Worm (Caenorhabditis elegans) whole organism, late embryonic: ENCODE data around the gene acox-1.5.

Experiments used
- C08G9.2 ChIP-seq: sonication (generic microtip); optimal IDR thresholded peaks from 2 replicates; lab custom pipeline; 2016; ENCODE audit warnings: mild to moderate bottlenecking, missing genetic modification characterization, moderate library complexity, missing compliant biosample characterization
- F13H6.1 ChIP-seq: sonication (generic microtip); optimal IDR thresholded peaks from 2 replicates; lab custom pipeline; 2016; ENCODE audit warnings: missing genetic modification characterization, missing compliant biosample characterization
- K09A11.1 ChIP-seq: sonication (generic microtip); optimal IDR thresholded peaks from 2 replicates; lab custom pipeline; 2017; ENCODE audit warnings: antibody characterized with exemption, mild to moderate bottlenecking, missing genetic modification characterization, missing compliant biosample characterization; ENCODE audit not compliant: insufficient read depth
- Y22D7AL.16 ChIP-seq: sonication (generic microtip); optimal IDR thresholded peaks from 2 replicates; lab custom pipeline; 2016; ENCODE audit warnings: missing genetic modification characterization, missing compliant biosample characterization
- ahr-1 ChIP-seq: sonication (generic microtip); optimal IDR thresholded peaks from 2 replicates; lab custom pipeline; 2016; ENCODE audit warnings: missing genetic modification characterization, missing compliant biosample characterization
- ama-1 ChIP-seq: fragments of 150-350 bp; optimal IDR thresholded peaks from 2 replicates; lab custom pipeline; 2014
- ceh-18 ChIP-seq: sonication (generic microtip); optimal IDR thresholded peaks from 2 replicates; lab custom pipeline; 2016; ENCODE audit warnings: missing genetic modification characterization, missing compliant biosample characterization
- ceh-19 ChIP-seq: fragments of 200-800 bp; sonication (Bioruptor generic); optimal IDR thresholded peaks from 2 replicates; lab custom pipeline; 2018; ENCODE audit warnings: mild to moderate bottlenecking, missing genetic modification characterization, missing compliant biosample characterization
- ceh-2 ChIP-seq: sonication (generic microtip); optimal IDR thresholded peaks from 2 replicates; lab custom pipeline; 2016; ENCODE audit warnings: missing genotype, missing genetic modification characterization, missing compliant biosample characterization
- ceh-22 ChIP-seq: sonication (generic microtip); optimal IDR thresholded peaks from 2 replicates; lab custom pipeline; 2017; ENCODE audit warnings: missing biosample characterization, missing genetic modification characterization
- ceh-24 ChIP-seq: sonication (generic microtip); optimal IDR thresholded peaks from 2 replicates; lab custom pipeline; 2016; ENCODE audit warnings: mild to moderate bottlenecking, missing genetic modification characterization, missing compliant biosample characterization
- ceh-30 ChIP-seq: fragments of 150-350 bp; optimal IDR thresholded peaks from 2 replicates; lab custom pipeline; 2014; ENCODE audit warnings: missing biosample characterization, missing genetic modification characterization
- ceh-31 ChIP-seq: sonication (generic microtip); optimal IDR thresholded peaks from 2 replicates; lab custom pipeline; 2016; ENCODE audit warnings: missing genetic modification characterization, missing compliant biosample characterization
- ceh-34 ChIP-seq: sonication (generic microtip); optimal IDR thresholded peaks from 2 replicates; lab custom pipeline; 2016; ENCODE audit warnings: mild to moderate bottlenecking, missing genetic modification characterization, missing compliant biosample characterization
- ceh-45 ChIP-seq: fragments of 200-800 bp; sonication (Bioruptor generic); IDR thresholded peaks from 2 replicates; pipeline ENCODE4 v1.3.6; 2022; ENCODE audit warnings: missing genetic modification reagents, missing genetic modification characterization, missing compliant biosample characterization
- ceh-48 ChIP-seq: sonication (generic microtip); optimal IDR thresholded peaks from 2 replicates; lab custom pipeline; 2016; ENCODE audit warnings: missing genetic modification characterization, inconsistent platforms, missing compliant biosample characterization
- ceh-6 ChIP-seq: fragments of 200-800 bp; sonication (Bioruptor generic); optimal IDR thresholded peaks from 2 replicates; lab custom pipeline; 2018; ENCODE audit warnings: mild to moderate bottlenecking, missing genetic modification characterization, missing compliant biosample characterization
- ceh-9 ChIP-seq: sonication (generic microtip); optimal IDR thresholded peaks from 2 replicates; lab custom pipeline; 2016; ENCODE audit warnings: mild to moderate bottlenecking, missing genetic modification characterization, inconsistent platforms, missing compliant biosample characterization
- che-1 ChIP-seq: sonication (generic microtip); optimal IDR thresholded peaks from 2 replicates; lab custom pipeline; 2016; ENCODE audit warnings: mild to moderate bottlenecking, missing genetic modification characterization, missing compliant biosample characterization
- dmd-4 ChIP-seq: sonication (generic microtip); optimal IDR thresholded peaks from 2 replicates; lab custom pipeline; 2016; ENCODE audit warnings: borderline replicate concordance, missing genetic modification characterization, missing compliant biosample characterization
- elt-2 ChIP-seq: sonication (generic microtip); optimal IDR thresholded peaks from 2 replicates; lab custom pipeline; 2016; ENCODE audit warnings: missing genetic modification reagents, missing genetic modification characterization, missing compliant biosample characterization
- ets-4 ChIP-seq: sonication (generic microtip); optimal IDR thresholded peaks from 2 replicates; lab custom pipeline; 2016; ENCODE audit warnings: missing genetic modification characterization, missing compliant biosample characterization
- eyg-1 ChIP-seq: sonication (generic microtip); optimal IDR thresholded peaks from 2 replicates; lab custom pipeline; 2016; ENCODE audit warnings: missing genotype, missing genetic modification characterization, missing compliant biosample characterization
- fax-1 ChIP-seq: sonication (generic microtip); optimal IDR thresholded peaks from 2 replicates; lab custom pipeline; 2016; ENCODE audit warnings: missing genotype, missing genetic modification characterization, missing compliant biosample characterization
- hlh-13 ChIP-seq: fragments of 200-800 bp; sonication (Bioruptor generic); optimal IDR thresholded peaks from 2 replicates; lab custom pipeline; 2018; ENCODE audit warnings: mild to moderate bottlenecking, missing genetic modification characterization, missing compliant biosample characterization
- hlh-6 ChIP-seq: sonication (generic microtip); optimal IDR thresholded peaks from 2 replicates; lab custom pipeline; 2016; ENCODE audit warnings: missing genotype, missing genetic modification characterization, missing compliant biosample characterization
- lim-6 ChIP-seq: sonication (generic microtip); optimal IDR thresholded peaks from 2 replicates; lab custom pipeline; 2016; ENCODE audit warnings: missing genetic modification characterization, missing compliant biosample characterization
- nhr-11 ChIP-seq: fragments of 150-350 bp; optimal IDR thresholded peaks from 2 replicates; lab custom pipeline; 2014; ENCODE audit warnings: missing biosample characterization, missing genetic modification characterization
- npax-4 ChIP-seq: sonication (generic microtip); optimal IDR thresholded peaks from 2 replicates; lab custom pipeline; 2016; ENCODE audit warnings: missing genetic modification characterization, missing compliant biosample characterization
- pag-3 ChIP-seq: sonication (generic microtip); optimal IDR thresholded peaks from 2 replicates; lab custom pipeline; 2016; ENCODE audit warnings: missing compliant biosample characterization, missing genetic modification characterization, borderline replicate concordance
- pat-9 ChIP-seq: fragments of 200-800 bp; sonication (Bioruptor generic); optimal IDR thresholded peaks from 2 replicates; lab custom pipeline; 2018; ENCODE audit warnings: mild to moderate bottlenecking, missing genetic modification characterization, moderate library complexity, missing compliant biosample characterization
- pax-1 ChIP-seq: fragments of 150-350 bp; optimal IDR thresholded peaks from 2 replicates; lab custom pipeline; 2014; ENCODE audit warnings: missing biosample characterization, missing genetic modification characterization
- pha-4 ChIP-seq: fragments of 150-350 bp; optimal IDR thresholded peaks from 2 replicates; lab custom pipeline; 2018; ENCODE audit warnings: missing biosample characterization, missing genetic modification reagents, missing genetic modification characterization
- pqm-1 ChIP-seq: sonication (generic microtip); optimal IDR thresholded peaks from 2 replicates; lab custom pipeline; 2016; ENCODE audit warnings: missing genetic modification characterization, missing compliant biosample characterization
- ref-2 ChIP-seq: sonication (generic microtip); optimal IDR thresholded peaks from 2 replicates; lab custom pipeline; 2016; ENCODE audit warnings: missing genetic modification characterization, missing compliant biosample characterization
- rnt-1 ChIP-seq: sonication (generic microtip); optimal IDR thresholded peaks from 2 replicates; lab custom pipeline; 2016; ENCODE audit warnings: missing genetic modification characterization, missing compliant biosample characterization
- sox-2 ChIP-seq: fragments of 200-800 bp; sonication (Bioruptor generic); IDR thresholded peaks from 2 replicates; pipeline ENCODE4 v1.3.6; 2022; ENCODE audit warnings: missing genetic modification reagents, missing genetic modification characterization, missing compliant biosample characterization
- tbx-7 ChIP-seq: sonication (generic microtip); optimal IDR thresholded peaks from 2 replicates; lab custom pipeline; 2016; ENCODE audit warnings: missing genotype, missing genetic modification characterization, missing compliant biosample characterization
- ttx-3 ChIP-seq: sonication (generic microtip); optimal IDR thresholded peaks from 2 replicates; lab custom pipeline; 2016; ENCODE audit warnings: missing genetic modification reagents, missing genetic modification characterization, missing compliant biosample characterization
- unc-55 ChIP-seq: sonication (generic microtip); optimal IDR thresholded peaks from 2 replicates; lab custom pipeline; 2017; ENCODE audit warnings: missing biosample characterization, missing genetic modification reagents, missing genetic modification characterization
- zip-5 ChIP-seq: sonication (generic microtip); optimal IDR thresholded peaks from 2 replicates; lab custom pipeline; 2016; ENCODE audit warnings: missing genetic modification characterization, missing compliant biosample characterization

acox-1.5 gene

DNA sequence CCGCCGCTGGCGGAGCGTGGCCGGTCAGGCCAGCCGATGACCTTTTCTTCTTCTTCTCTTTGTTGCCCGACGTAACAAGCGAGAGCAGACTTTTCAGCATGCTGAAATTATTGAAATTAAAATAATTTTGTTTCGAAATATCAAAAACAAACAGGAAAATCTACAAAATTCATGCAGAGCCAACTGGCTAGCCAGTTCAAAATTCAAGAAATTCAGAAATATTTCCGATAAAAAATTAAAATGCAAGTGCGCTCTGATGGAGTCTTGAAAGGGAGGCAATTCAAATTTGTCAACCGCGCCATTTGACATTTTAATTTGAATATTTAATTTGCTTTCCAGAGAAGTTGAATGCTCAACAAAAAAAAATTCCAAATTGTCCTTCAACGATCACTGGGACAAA lies 8.7 kb upstream of the acox-1.5 start, which contains the start of gene F58A4.2:
TSS of gene F58A4.2 (minus strand) at position 101 of the 400 bp plus-strand sequence.
- TF ChIP-seq npax-4 (tag; lab: Kevin White, UChicago): no peak
- no peak for TF ChIP-seq F13H6.1
- no peak for TF ChIP-seq ahr-1 (tag; lab: Kevin White, UChicago)
- TF ChIP-seq pag-3 (tag; lab: Kevin White, UChicago): no peak
- no peak for TF ChIP-seq ceh-6 (GFP tag; lab: Kevin White, UChicago)
- TF ChIP-seq unc-55 (GFP tag; lab: Kevin White, UChicago): no peak
- no peak for TF ChIP-seq ceh-9 (tag; lab: Kevin White, UChicago)

DNA sequence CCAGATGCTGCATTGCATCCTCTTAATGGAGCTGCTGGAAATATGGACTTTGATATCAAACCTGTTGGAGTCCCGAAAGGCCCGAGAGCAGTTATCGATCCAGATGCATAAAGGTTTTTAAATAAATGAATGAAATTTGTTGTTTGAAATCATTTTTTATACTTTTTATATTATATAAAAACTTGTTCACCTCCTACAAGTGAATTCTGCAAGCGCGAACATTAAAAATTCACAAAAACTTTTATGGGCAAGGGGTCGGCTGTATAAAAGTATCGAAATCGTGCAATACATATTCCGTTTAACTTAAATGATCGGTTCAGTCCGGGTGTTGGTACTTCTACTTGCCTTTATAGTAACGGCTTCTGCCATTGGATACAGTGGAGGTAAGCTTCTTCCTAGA lies 6.2 kb upstream of the acox-1.5 start, which contains the start of gene F58A4.1:
TSS of gene F58A4.1 (plus strand) at position 301 of the 400 bp plus-strand sequence.
- TF ChIP-seq ets-4 (tag; lab: Kevin White, UChicago): no peak
- TF ChIP-seq C08G9.2 (tag; lab: Kevin White, UChicago): no peak
- TF ChIP-seq pat-9: no peak
- TF ChIP-seq tbx-7 (tag; lab: Kevin White, UChicago): no peak
- TF ChIP-seq pax-1 (tag; lab: Kevin White, UChicago): no peak
- no peak for TF ChIP-seq Y22D7AL.16 (tag; lab: Kevin White, UChicago)
- TF ChIP-seq ceh-24 (tag; lab: Kevin White, UChicago): no peak
- TF ChIP-seq ceh-6 (GFP tag; lab: Kevin White, UChicago): no peak
- no peak for TF ChIP-seq pag-3 (tag; lab: Kevin White, UChicago)
- no peak for TF ChIP-seq ama-1 (lab: Kevin White, UChicago)
- no peak for TF ChIP-seq dmd-4 (tag; lab: Kevin White, UChicago)
- TF ChIP-seq che-1 (tag; lab: Kevin White, UChicago): no peak
- TF ChIP-seq ref-2: no peak
- TF ChIP-seq ahr-1 (tag; lab: Kevin White, UChicago): no peak
- TF ChIP-seq ceh-9 (tag; lab: Kevin White, UChicago): no peak
- no peak for TF ChIP-seq elt-2 (tag; lab: Kevin White, UChicago)

- no peak for TF ChIP-seq K09A11.1 (tag; lab: Kevin White, UChicago)
- no peak for TF ChIP-seq nhr-11 (tag; lab: Kevin White, UChicago)
- no peak for TF ChIP-seq unc-55 (GFP tag; lab: Kevin White, UChicago)
- TF ChIP-seq rnt-1 (tag; lab: Kevin White, UChicago): no peak
- no peak for TF ChIP-seq fax-1
- no peak for TF ChIP-seq sox-2 (GFP tag; lab: Robert Waterston, UW)
- no peak for TF ChIP-seq eyg-1 (tag; lab: Kevin White, UChicago)
- TF ChIP-seq ama-1 (lab: Kevin White, UChicago): no peak
- TF ChIP-seq ceh-6 (GFP tag; lab: Kevin White, UChicago): no peak
- no peak for TF ChIP-seq ceh-9 (tag; lab: Kevin White, UChicago)
- no peak for TF ChIP-seq pqm-1 (tag; lab: Kevin White, UChicago)
- TF ChIP-seq ceh-31 (tag; lab: Kevin White, UChicago): no peak
- TF ChIP-seq ahr-1 (tag; lab: Kevin White, UChicago): no peak
- no peak for TF ChIP-seq lim-6 (tag; lab: Kevin White, UChicago)
- no peak for TF ChIP-seq hlh-6 (tag; lab: Kevin White, UChicago)
- TF ChIP-seq ceh-2 (tag; lab: Kevin White, UChicago): no peak
- no peak for TF ChIP-seq ceh-18 (tag; lab: Kevin White, UChicago)
- no peak for TF ChIP-seq ttx-3 (tag; lab: Kevin White, UChicago)
- no peak for TF ChIP-seq tbx-7 (tag; lab: Kevin White, UChicago)
- TF ChIP-seq npax-4 (tag; lab: Kevin White, UChicago): no peak
Measured at ce11 chrIII:9597044-9597443, 5.1 kb upstream of the acox-1.5 start, which contains the start of gene C48B4.12. Gene C48B4.12, plus strand, starts transcription at chrIII:9597344.

DNA sequence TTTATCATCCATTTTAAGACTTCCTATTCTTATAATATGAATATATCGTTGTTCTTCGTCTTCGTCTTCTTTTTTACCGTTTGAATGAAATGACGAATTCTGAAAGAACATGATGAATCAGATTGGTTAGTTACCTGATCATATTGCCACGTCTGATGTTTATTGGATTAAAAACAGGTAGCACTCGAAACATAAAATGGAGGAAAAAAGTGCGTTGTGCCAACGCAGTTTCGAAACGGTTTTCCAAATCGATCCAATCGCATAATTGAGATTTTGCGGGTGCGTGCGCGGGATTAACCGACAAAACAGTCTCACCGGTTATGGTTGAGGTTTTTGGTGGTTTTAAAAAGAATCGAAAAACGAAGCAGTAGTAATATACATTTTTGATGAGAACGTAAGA lies 3.6 kb upstream of the acox-1.5 start, which contains the start of gene rom-2:
TSS of gene rom-2 (minus strand) at position 101 of the 400 bp plus-strand sequence.
- TF ChIP-seq ceh-34 (tag; lab: Kevin White, UChicago) (no peak), ceh-19 (GFP tag; lab: Kevin White, UChicago) (no peak), hlh-13 (GFP tag; lab: Kevin White, UChicago) (no peak), pha-4 (no peak), F13H6.1 (no peak), ceh-30 (tag; lab: Kevin White, UChicago) (no peak), ceh-45 (GFP tag; lab: Robert Waterston, UW) (no peak), ceh-22 (tag; lab: Kevin White, UChicago) (no peak), pag-3 (tag; lab: Kevin White, UChicago) (no peak), ceh-6 (GFP tag; lab: Kevin White, UChicago) (no peak), zip-5 (no peak), ceh-48 (tag; lab: Kevin White, UChicago) (no peak), rnt-1 (tag; lab: Kevin White, UChicago) (no peak)
